Worm (Caenorhabditis elegans) whole organism, young adult: ENCODE results near the gene Y53C12A.6.

Source experiments
- C06A6.2 ChIP-seq: fragments of 200-800 bp; sonication (Bioruptor generic); conservative IDR thresholded peaks from 2 replicates; pipeline ENCODE4 v1.3.6; 2022; ENCODE audit warnings: missing genetic modification characterization, missing compliant biosample characterization
- C17E4.6 ChIP-seq: fragments of 200-800 bp; sonication (Bioruptor generic); IDR thresholded peaks from 2 replicates; pipeline ENCODE4 v1.3.6; 2022; ENCODE audit warnings: missing genetic modification reagents, missing genetic modification characterization, missing compliant biosample characterization
- D2030.7 ChIP-seq: fragments of 200-800 bp; sonication (Bioruptor generic); IDR thresholded peaks from 2 replicates; pipeline ENCODE4 v1.3.6; 2022; ENCODE audit warnings: missing genetic modification reagents, missing genetic modification characterization, missing compliant biosample characterization
- ama-1 ChIP-seq, 3 experiments: fragments of 150-350 bp in 1 of 3; sonication (generic microtip) in 2 of 3; optimal IDR thresholded peaks; 2 replicates each; lab custom pipeline; 2014 to 2018; ENCODE audit warnings: missing biosample characterization in 2 of 3, missing genetic modification characterization in 2 of 3, missing genetic modification reagents in 2 of 3
- cebp-2 ChIP-seq: fragments of 200-800 bp; sonication (Bioruptor generic); IDR thresholded peaks from 2 replicates; pipeline ENCODE4 v1.3.6; 2022; ENCODE audit warnings: missing genetic modification characterization, missing compliant biosample characterization
- ceh-100 ChIP-seq: fragments of 200-800 bp; sonication (Bioruptor generic); IDR thresholded peaks from 2 replicates; pipeline ENCODE4 v1.3.6; 2022; ENCODE audit warnings: missing genetic modification reagents, missing genetic modification characterization, missing compliant biosample characterization
- dpl-1 ChIP-seq: fragments of 150-350 bp; optimal IDR thresholded peaks from 2 replicates; lab custom pipeline; 2014; ENCODE audit warnings: missing biosample characterization, missing genetic modification reagents, missing genetic modification characterization
- ets-4 ChIP-seq: fragments of 200-800 bp; sonication (Bioruptor generic); optimal IDR thresholded peaks from 2 replicates; lab custom pipeline; 2018; ENCODE audit warnings: mild to moderate bottlenecking, missing genetic modification characterization, missing compliant biosample characterization
- nhr-179 ChIP-seq: sonication (generic microtip); optimal IDR thresholded peaks from 2 replicates; lab custom pipeline; 2016; ENCODE audit warnings: mild to moderate bottlenecking, missing genetic modification characterization, missing compliant biosample characterization
- pha-4 ChIP-seq: fragments of 150-350 bp; sonication (generic microtip); optimal IDR thresholded peaks from 2 replicates; lab custom pipeline; 2014; ENCODE audit warnings: missing biosample characterization, missing genetic modification reagents, missing genetic modification characterization
- sea-2 ChIP-seq: fragments of 200-800 bp; sonication (Bioruptor generic); IDR thresholded peaks from 2 replicates; pipeline ENCODE4 v1.3.6; 2022; ENCODE audit warnings: missing genetic modification characterization, missing compliant biosample characterization
- ztf-22 ChIP-seq: fragments of 200-800 bp; sonication (Bioruptor generic); optimal IDR thresholded peaks from 2 replicates; lab custom pipeline; 2018; ENCODE audit warnings: mild to moderate bottlenecking, missing genetic modification characterization, moderate library complexity, missing compliant biosample characterization
- ztf-28 ChIP-seq: fragments of 200-800 bp; sonication (Bioruptor generic); IDR thresholded peaks from 2 replicates; pipeline ENCODE4 v1.3.6; 2022; ENCODE audit warnings: missing genetic modification reagents, missing genetic modification characterization, missing compliant biosample characterization

- TF ChIP-seq dpl-1 (GFP tag; lab: Kevin White, UChicago) (no peak), nhr-179 (tag; lab: Kevin White, UChicago) (no peak), cebp-2 (GFP tag; lab: Robert Waterston, UW) (no peak), sea-2 (no peak), ets-4 (GFP tag; lab: Kevin White, UChicago) (no peak), pha-4 (tag; lab: Kevin White, UChicago) (no peak), D2030.7 (GFP tag; lab: Robert Waterston, UW) (no peak), ztf-22 (GFP tag; lab: Kevin White, UChicago) (no peak), C06A6.2 (GFP tag; lab: Robert Waterston, UW) (no peak), ama-1 (optimal IDR thresholded peaks at IDR 0.05; lab: Kevin White, UChicago) (no peak), ama-1 (GFP tag; optimal IDR thresholded peaks at IDR 0.05; lab: Kevin White, UChicago) (no peak), ceh-100 (GFP tag; lab: Robert Waterston, UW) (no peak), C17E4.6 (GFP tag; lab: Robert Waterston, UW) (no peak), ztf-28 (GFP tag; lab: Robert Waterston, UW) (no peak)
Measured at ce11 chrII:9755425-9755824, 37.6 kb upstream of the Y53C12A.6 start.
